Worm (Caenorhabditis elegans) whole organism, early embryonic: Measurements from ENCODE around the gene nol-56.

Experiments used
- F13C5.2 ChIP-seq: sonication (generic microtip); optimal IDR thresholded peaks from 2 replicates; lab custom pipeline; 2017; ENCODE audit warnings: mild to moderate bottlenecking, missing genetic modification characterization, inconsistent platforms, missing compliant biosample characterization
- aly-1 ChIP-seq: sonication (generic microtip); optimal IDR thresholded peaks from 2 replicates; lab custom pipeline; 2016; ENCODE audit warnings: missing genetic modification characterization, missing compliant biosample characterization
- ama-1 ChIP-seq: fragments of 150-350 bp; optimal IDR thresholded peaks from 2 replicates; lab custom pipeline; 2014
- ceh-13 ChIP-seq: fragments of 200-800 bp; sonication (Bioruptor generic); optimal IDR thresholded peaks from 2 replicates; lab custom pipeline; 2018; ENCODE audit warnings: mild to moderate bottlenecking, missing genetic modification characterization, missing compliant biosample characterization
- ceh-36 ChIP-seq: sonication (generic microtip); optimal IDR thresholded peaks from 2 replicates; lab custom pipeline; 2016; ENCODE audit warnings: missing genetic modification characterization, inconsistent platforms, missing compliant biosample characterization
- hmg-4 ChIP-seq: fragments of 200-800 bp; sonication (Bioruptor generic); optimal IDR thresholded peaks from 2 replicates; lab custom pipeline; 2018; ENCODE audit warnings: mild to moderate bottlenecking, missing genetic modification characterization, missing compliant biosample characterization

ce11 chrV:10338305-10338992, 14.3 kb downstream of the nol-56 start, which contains the start of gene arx-2:
- TF ChIP-seq ceh-36 (no peak), ceh-13 (GFP tag; lab: Kevin White, UChicago) (no peak), aly-1 (tag; lab: Kevin White, UChicago) (no peak), hmg-4 (no peak), ama-1 (lab: Kevin White, UChicago) (no peak), F13C5.2 (no peak)
